Worm (Caenorhabditis elegans) whole organism, L4 larva: ENCODE results near the gene ZK154.1.

Source experiments
- T20F7.1 ChIP-seq: fragments of 200-800 bp; sonication (Bioruptor generic); optimal IDR thresholded peaks from 2 replicates; lab custom pipeline; 2018; ENCODE audit warnings: mild to moderate bottlenecking, missing genetic modification characterization, missing compliant biosample characterization
- mep-1 ChIP-seq: fragments of 150-350 bp; sonication (generic microtip); optimal IDR thresholded peaks from 3 replicates; lab custom pipeline; 2014; ENCODE audit warnings: missing biosample characterization, missing genetic modification characterization
- skn-1 ChIP-seq: fragments of 150-350 bp; optimal IDR thresholded peaks from 2 replicates; lab custom pipeline; 2014; ENCODE audit warnings: missing biosample characterization, missing genetic modification characterization

DNA sequence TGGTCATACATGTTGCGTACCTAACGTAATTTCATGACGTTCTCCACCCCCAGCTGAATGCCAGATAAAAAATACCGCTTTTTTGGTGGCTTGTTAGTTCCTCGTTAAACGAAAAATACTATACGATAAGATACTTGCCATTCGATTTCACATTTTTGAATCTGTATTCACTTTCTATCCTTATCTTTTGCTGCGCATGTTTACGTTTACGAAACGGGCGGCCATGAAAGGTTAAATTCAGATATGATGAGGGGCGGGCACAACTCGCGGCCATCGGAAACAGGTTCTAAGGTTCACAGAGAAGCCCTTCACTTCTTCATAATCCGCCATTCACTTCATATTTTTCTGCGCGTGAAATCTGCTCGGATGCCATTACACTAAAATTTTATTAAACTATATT, 591 bp upstream of the ZK154.1 start:
- TF ChIP-seq mep-1 (tag; lab: Kevin White, UChicago) (no peak), skn-1 (tag; lab: Kevin White, UChicago) (no peak), T20F7.1 (GFP tag; lab: Kevin White, UChicago) (no peak)
